Worm (Caenorhabditis elegans) whole organism, young adult: ENCODE results near the gene C13F10.6.

Source experiments
- B0019.2 ChIP-seq: fragments of 200-800 bp; sonication (Bioruptor generic); conservative IDR thresholded peaks from 2 replicates; pipeline ENCODE4 v1.3.6; 2022; ENCODE audit warnings: missing genetic modification reagents, missing genetic modification characterization, missing compliant biosample characterization
- C17E4.6 ChIP-seq: fragments of 200-800 bp; sonication (Bioruptor generic); IDR thresholded peaks from 2 replicates; pipeline ENCODE4 v1.3.6; 2022; ENCODE audit warnings: missing genetic modification reagents, missing genetic modification characterization, missing compliant biosample characterization
- D2030.7 ChIP-seq: fragments of 200-800 bp; sonication (Bioruptor generic); IDR thresholded peaks from 2 replicates; pipeline ENCODE4 v1.3.6; 2022; ENCODE audit warnings: missing genetic modification reagents, missing genetic modification characterization, missing compliant biosample characterization
- F10E7.11 ChIP-seq: sonication (generic microtip); optimal IDR thresholded peaks from 2 replicates; lab custom pipeline; 2017; ENCODE audit warnings: mild to moderate bottlenecking, missing genetic modification characterization, moderate library complexity, missing compliant biosample characterization
- F33H1.4 ChIP-seq: fragments of 200-800 bp; sonication (Bioruptor generic); IDR thresholded peaks from 2 replicates; pipeline ENCODE4 v1.3.6; 2022; ENCODE audit warnings: missing genetic modification reagents, missing genetic modification characterization, missing compliant biosample characterization
- F52B5.7 ChIP-seq: sonication (generic microtip); optimal IDR thresholded peaks from 2 replicates; lab custom pipeline; 2016; ENCODE audit warnings: mild to moderate bottlenecking, missing genetic modification characterization, missing compliant biosample characterization
- F57A8.1 ChIP-seq: fragments of 200-800 bp; sonication (Bioruptor generic); optimal IDR thresholded peaks from 2 replicates; lab custom pipeline; 2018; ENCODE audit warnings: mild to moderate bottlenecking, missing genetic modification characterization, moderate library complexity, missing compliant biosample characterization
- T07F8.4 ChIP-seq: sonication (generic microtip); optimal IDR thresholded peaks from 2 replicates; lab custom pipeline; 2016; ENCODE audit warnings: mild to moderate bottlenecking, missing genetic modification characterization, moderate library complexity, missing compliant biosample characterization
- T26A5.8 ChIP-seq: sonication (generic microtip); optimal IDR thresholded peaks from 2 replicates; lab custom pipeline; 2016; ENCODE audit warnings: missing genetic modification characterization, missing compliant biosample characterization
- Y53G8AR.9 ChIP-seq: fragments of 200-800 bp; sonication (Bioruptor generic); conservative IDR thresholded peaks from 2 replicates; pipeline ENCODE4 v1.3.6; 2022; ENCODE audit warnings: missing genetic modification reagents, missing genetic modification characterization, missing compliant biosample characterization
- Y67H2A.10 ChIP-seq: fragments of 200-800 bp; sonication (Bioruptor generic); conservative IDR thresholded peaks from 2 replicates; pipeline ENCODE4 v1.3.6; 2022; ENCODE audit warnings: missing genetic modification reagents, missing genetic modification characterization, missing compliant biosample characterization
- Y79H2A.3 ChIP-seq: fragments of 200-800 bp; sonication (Bioruptor generic); conservative IDR thresholded peaks from 2 replicates; pipeline ENCODE4 v1.3.6; 2022; ENCODE audit warnings: missing genetic modification reagents, missing genetic modification characterization, missing compliant biosample characterization
- aptf-2 ChIP-seq: fragments of 200-800 bp; sonication (Bioruptor generic); conservative IDR thresholded peaks from 2 replicates; pipeline ENCODE4 v1.3.6; 2022; ENCODE audit warnings: missing genetic modification reagents, missing genetic modification characterization, missing compliant biosample characterization
- attf-5 ChIP-seq: fragments of 200-800 bp; sonication (Bioruptor generic); optimal IDR thresholded peaks from 2 replicates; lab custom pipeline; 2018; ENCODE audit warnings: mild to moderate bottlenecking, missing genetic modification characterization, missing compliant biosample characterization
- bed-1 ChIP-seq: fragments of 200-800 bp; sonication (Bioruptor generic); IDR thresholded peaks from 2 replicates; pipeline ENCODE4 v1.3.6; 2022; ENCODE audit warnings: missing genetic modification reagents, missing genetic modification characterization, missing compliant biosample characterization
- ccch-3 ChIP-seq: fragments of 200-800 bp; sonication (Bioruptor generic); optimal IDR thresholded peaks from 2 replicates; lab custom pipeline; 2018; ENCODE audit warnings: mild to moderate bottlenecking, missing genetic modification characterization, missing compliant biosample characterization
- ceh-100 ChIP-seq: fragments of 200-800 bp; sonication (Bioruptor generic); IDR thresholded peaks from 2 replicates; pipeline ENCODE4 v1.3.6; 2022; ENCODE audit warnings: missing genetic modification reagents, missing genetic modification characterization, missing compliant biosample characterization
- ceh-40 ChIP-seq: fragments of 200-800 bp; sonication (Bioruptor generic); IDR thresholded peaks from 2 replicates; pipeline ENCODE4 v1.3.6; 2022; ENCODE audit warnings: missing genetic modification characterization, missing compliant biosample characterization
- ceh-58 ChIP-seq: fragments of 200-800 bp; sonication (Bioruptor generic); IDR thresholded peaks from 2 replicates; pipeline ENCODE4 v1.3.6; 2022; ENCODE audit warnings: missing genetic modification characterization, missing compliant biosample characterization
- ceh-79 ChIP-seq: sonication (generic microtip); optimal IDR thresholded peaks from 2 replicates; lab custom pipeline; 2017; ENCODE audit warnings: mild to moderate bottlenecking, missing genetic modification characterization, missing compliant biosample characterization
- ceh-91 ChIP-seq: fragments of 200-800 bp; sonication (Bioruptor generic); IDR thresholded peaks from 2 replicates; pipeline ENCODE4 v1.3.6; 2022; ENCODE audit warnings: missing genetic modification reagents, missing genetic modification characterization, missing compliant biosample characterization
- dpff-1 ChIP-seq: sonication (generic microtip); optimal IDR thresholded peaks from 2 replicates; lab custom pipeline; 2017; ENCODE audit warnings: mild to moderate bottlenecking, missing genetic modification characterization, missing compliant biosample characterization
- egrh-3 ChIP-seq: fragments of 200-800 bp; sonication (Bioruptor generic); IDR thresholded peaks from 2 replicates; pipeline ENCODE4 v1.3.6; 2022; ENCODE audit warnings: missing genetic modification reagents, missing genetic modification characterization, missing compliant biosample characterization
- ets-4 ChIP-seq: fragments of 200-800 bp; sonication (Bioruptor generic); optimal IDR thresholded peaks from 2 replicates; lab custom pipeline; 2018; ENCODE audit warnings: mild to moderate bottlenecking, missing genetic modification characterization, missing compliant biosample characterization
- gei-17 ChIP-seq: fragments of 200-800 bp; sonication (Bioruptor generic); optimal IDR thresholded peaks from 2 replicates; lab custom pipeline; 2018; ENCODE audit warnings: mild to moderate bottlenecking, missing genetic modification characterization, missing compliant biosample characterization
- him-1 ChIP-seq: sonication (generic microtip); optimal IDR thresholded peaks from 2 replicates; lab custom pipeline; 2016; ENCODE audit warnings: missing genotype, missing genetic modification reagents, missing genetic modification characterization, missing compliant biosample characterization
- hmg-20 ChIP-seq: fragments of 200-800 bp; sonication (Bioruptor generic); IDR thresholded peaks from 2 replicates; pipeline ENCODE4 v1.3.6; 2022; ENCODE audit warnings: missing genetic modification reagents, missing genetic modification characterization, missing compliant biosample characterization
- hrde-1 ChIP-seq: sonication (generic microtip); optimal IDR thresholded peaks from 2 replicates; lab custom pipeline; 2016; ENCODE audit warnings: missing genetic modification characterization, mild to moderate bottlenecking, missing compliant biosample characterization, moderate library complexity, missing genotype, missing genetic modification reagents, borderline replicate concordance
- let-526 ChIP-seq: fragments of 200-800 bp; sonication (Bioruptor generic); IDR thresholded peaks from 2 replicates; pipeline ENCODE4 v1.3.6; 2022; ENCODE audit warnings: missing genetic modification reagents, missing genetic modification characterization, missing compliant biosample characterization
- lin-26 ChIP-seq: fragments of 200-800 bp; sonication (Bioruptor generic); IDR thresholded peaks from 2 replicates; pipeline ENCODE4 v1.3.6; 2022; ENCODE audit warnings: missing genetic modification reagents, missing genetic modification characterization, missing compliant biosample characterization
- madf-3 ChIP-seq: fragments of 200-800 bp; sonication (Bioruptor generic); IDR thresholded peaks from 2 replicates; pipeline ENCODE4 v1.3.6; 2022; ENCODE audit warnings: missing genetic modification reagents, missing genetic modification characterization, missing compliant biosample characterization
- madf-8 ChIP-seq: fragments of 200-800 bp; sonication (Bioruptor generic); conservative IDR thresholded peaks from 2 replicates; pipeline ENCODE4 v1.3.6; 2022; ENCODE audit warnings: missing genetic modification reagents, missing genetic modification characterization, missing compliant biosample characterization
- mcd-1 ChIP-seq: fragments of 200-800 bp; sonication (Bioruptor generic); IDR thresholded peaks from 2 replicates; pipeline ENCODE4 v1.3.6; 2022; ENCODE audit warnings: missing genetic modification reagents, missing genetic modification characterization, missing compliant biosample characterization
- mes-4 ChIP-seq: sonication (generic microtip); optimal IDR thresholded peaks from 2 replicates; lab custom pipeline; 2016; ENCODE audit warnings: missing genotype, missing genetic modification characterization, missing compliant biosample characterization
- mxl-1 ChIP-seq: sonication (generic microtip); optimal IDR thresholded peaks from 2 replicates; lab custom pipeline; 2016; ENCODE audit warnings: missing genetic modification characterization, missing compliant biosample characterization
- nfya-1 ChIP-seq: sonication (generic microtip); optimal IDR thresholded peaks from 2 replicates; lab custom pipeline; 2017; ENCODE audit warnings: antibody characterized with exemption, missing compliant biosample characterization, missing genetic modification characterization, borderline replicate concordance; ENCODE audit not compliant: insufficient read depth
- nfya-2 ChIP-seq: fragments of 200-800 bp; sonication (Bioruptor generic); IDR thresholded peaks from 2 replicates; pipeline ENCODE4 v1.3.6; 2022; ENCODE audit warnings: missing genetic modification reagents, missing genetic modification characterization, missing compliant biosample characterization
- nhr-120 ChIP-seq: fragments of 200-800 bp; sonication (Bioruptor generic); IDR thresholded peaks from 2 replicates; pipeline ENCODE4 v1.3.6; 2022; ENCODE audit warnings: missing genetic modification characterization, missing compliant biosample characterization
- nhr-27 ChIP-seq: fragments of 200-800 bp; sonication (Bioruptor generic); optimal IDR thresholded peaks from 2 replicates; lab custom pipeline; 2018; ENCODE audit warnings: mild to moderate bottlenecking, missing genetic modification characterization, moderate library complexity, missing compliant biosample characterization
- snpc-4 ChIP-seq, 5 experiments: fragments of 150-350 bp in 1 of 5; sonication (generic microtip) in 4 of 5; optimal IDR thresholded peaks; 2 replicates each; lab custom pipeline; 2014 to 2018; ENCODE audit warnings: missing genetic modification characterization in 5 of 5, missing biosample characterization in 3 of 5, antibody characterized with exemption in 2 of 5, mild to moderate bottlenecking in 2 of 5, missing compliant biosample characterization in 2 of 5, missing genotype in 2 of 5, moderate library complexity in 2 of 5, missing genetic modification reagents in 1 of 5
- sptf-2 ChIP-seq: fragments of 200-800 bp; sonication (Bioruptor generic); optimal IDR thresholded peaks from 2 replicates; lab custom pipeline; 2018; ENCODE audit warnings: mild to moderate bottlenecking, missing genetic modification characterization, missing compliant biosample characterization
- tbx-9 ChIP-seq: sonication (generic microtip); optimal IDR thresholded peaks from 2 replicates; lab custom pipeline; 2016; ENCODE audit warnings: borderline replicate concordance, missing genetic modification characterization, inconsistent platforms, missing compliant biosample characterization
- tlf-1 ChIP-seq: fragments of 200-800 bp; sonication (Bioruptor generic); optimal IDR thresholded peaks from 2 replicates; lab custom pipeline; 2018; ENCODE audit warnings: mild to moderate bottlenecking, missing genetic modification characterization, missing compliant biosample characterization
- unc-62 ChIP-seq: fragments of 150-350 bp; optimal IDR thresholded peaks from 2 replicates; lab custom pipeline; 2014; ENCODE audit warnings: missing biosample characterization, missing genetic modification reagents, missing genetic modification characterization
- zfh-2 ChIP-seq: fragments of 200-800 bp; sonication (Bioruptor generic); conservative IDR thresholded peaks from 2 replicates; pipeline ENCODE4 v1.3.6; 2022; ENCODE audit warnings: missing genetic modification reagents, missing genetic modification characterization, missing compliant biosample characterization
- ztf-18 ChIP-seq: sonication (generic microtip); optimal IDR thresholded peaks from 2 replicates; lab custom pipeline; 2016; ENCODE audit warnings: missing genotype, mild to moderate bottlenecking, missing genetic modification characterization, missing compliant biosample characterization
- ztf-22 ChIP-seq: fragments of 200-800 bp; sonication (Bioruptor generic); optimal IDR thresholded peaks from 2 replicates; lab custom pipeline; 2018; ENCODE audit warnings: mild to moderate bottlenecking, missing genetic modification characterization, moderate library complexity, missing compliant biosample characterization
- ztf-25 ChIP-seq: fragments of 200-800 bp; sonication (Bioruptor generic); IDR thresholded peaks from 2 replicates; pipeline ENCODE4 v1.3.6; 2022; ENCODE audit warnings: missing genetic modification reagents, missing genetic modification characterization, missing compliant biosample characterization

Gene C13F10.6

DNA sequence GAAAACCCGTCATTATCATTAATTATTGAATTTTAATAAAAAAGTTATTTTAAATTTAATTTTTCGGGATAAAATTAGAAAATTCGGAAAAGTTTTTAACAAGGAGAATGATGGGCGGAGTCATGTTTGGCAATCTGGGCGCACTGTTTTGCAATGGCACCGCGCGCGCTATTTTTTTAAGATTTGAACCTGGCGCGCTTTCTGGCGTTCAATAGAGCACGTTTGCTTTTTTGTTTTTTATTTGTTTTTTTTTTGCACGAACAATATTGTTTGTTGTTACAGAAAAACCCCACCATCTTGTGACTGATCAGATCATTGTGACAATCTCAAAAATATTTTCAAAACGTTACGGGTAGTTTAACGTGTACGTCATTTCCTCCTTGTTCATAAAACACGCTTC, 16.3 kb upstream of the C13F10.6 start, which contains the start of gene hyls-1 (continued):
- peak; percentile 77 for TF ChIP-seq ceh-91 (GFP tag; lab: Robert Waterston, UW)
- no peak for TF ChIP-seq F57A8.1 (GFP tag; lab: Kevin White, UChicago)
- TF ChIP-seq C17E4.6 (GFP tag; lab: Robert Waterston, UW) = no peak
- no peak for TF ChIP-seq dpff-1
- peak; percentile 63 for TF ChIP-seq tlf-1 (GFP tag; lab: Kevin White, UChicago)
- no peak for TF ChIP-seq snpc-4 (GFP tag; optimal IDR thresholded peaks at IDR 0.05; lab: Kevin White, UChicago)
- peak in 3 of 4 experiments; percentile 45 to 60 (median 45) for TF ChIP-seq snpc-4 (tag; optimal IDR thresholded peaks at IDR 0.05; lab: Kevin White, UChicago)
- no peak for TF ChIP-seq lin-26 (GFP tag; lab: Robert Waterston, UW)
- TF ChIP-seq F33H1.4 (GFP tag; lab: Robert Waterston, UW) = peak; percentile 63
- TF ChIP-seq ztf-22 (GFP tag; lab: Kevin White, UChicago) = no peak
- no peak for TF ChIP-seq ztf-25
- no peak for TF ChIP-seq sptf-2 (GFP tag; lab: Kevin White, UChicago)
- peak; percentile 83 for TF ChIP-seq D2030.7
- no peak for TF ChIP-seq nfya-2
- no peak for TF ChIP-seq T26A5.8 (tag; lab: Kevin White, UChicago)
- no peak for TF ChIP-seq F52B5.7 (tag; lab: Kevin White, UChicago)
- peak; percentile 55; the same call in 1 of the 2 replicates for TF ChIP-seq Y67H2A.10 (GFP tag; lab: Robert Waterston, UW)
- TF ChIP-seq hmg-20 = peak; percentile 25; the same call in 1 of the 2 replicates
- TF ChIP-seq madf-8 (GFP tag; lab: Robert Waterston, UW) = peak; percentile 64
- no peak for TF ChIP-seq hrde-1 (tag; lab: Kevin White, UChicago)
- no peak for TF ChIP-seq mxl-1 (tag; lab: Kevin White, UChicago)
- peak; percentile 87 for TF ChIP-seq attf-5 (GFP tag; lab: Kevin White, UChicago)
- no peak for TF ChIP-seq ceh-79 (tag; lab: Kevin White, UChicago)
- TF ChIP-seq tbx-9 (tag; lab: Kevin White, UChicago) = no peak
- TF ChIP-seq aptf-2 (GFP tag; lab: Robert Waterston, UW) = no peak
- TF ChIP-seq nhr-120 (GFP tag; lab: Robert Waterston, UW) = no peak
- TF ChIP-seq F10E7.11 (tag; lab: Kevin White, UChicago) = no peak
- no peak for TF ChIP-seq bed-1 (GFP tag; lab: Robert Waterston, UW)
- TF ChIP-seq Y53G8AR.9 (GFP tag; lab: Robert Waterston, UW) = peak; percentile 65; the same call in 1 of the 2 replicates
- TF ChIP-seq nfya-1 = no peak
- TF ChIP-seq ets-4 (GFP tag; lab: Kevin White, UChicago) = no peak
- no peak for TF ChIP-seq let-526
- TF ChIP-seq egrh-3 (GFP tag; lab: Robert Waterston, UW) = no peak
- TF ChIP-seq ccch-3 (GFP tag; lab: Kevin White, UChicago) = no peak
- TF ChIP-seq Y79H2A.3 (GFP tag; lab: Robert Waterston, UW) = no peak
- TF ChIP-seq ceh-58 (GFP tag; lab: Robert Waterston, UW) = no peak
- TF ChIP-seq ztf-18 (tag; lab: Kevin White, UChicago) = peak; percentile 53
- TF ChIP-seq mes-4 (tag; lab: Kevin White, UChicago) = no peak
- no peak for TF ChIP-seq unc-62 (GFP tag; lab: Kevin White, UChicago)
- no peak for TF ChIP-seq gei-17
- TF ChIP-seq T07F8.4 (tag; lab: Kevin White, UChicago) = no peak
- no peak for TF ChIP-seq him-1 (tag; lab: Kevin White, UChicago)
- TF ChIP-seq ceh-100 (GFP tag; lab: Robert Waterston, UW) = peak; percentile 74
- TF ChIP-seq madf-3 (GFP tag; lab: Robert Waterston, UW) = peak; percentile 89; the same call in 1 of the 2 replicates
- no peak for TF ChIP-seq zfh-2 (GFP tag; lab: Robert Waterston, UW)
- TF ChIP-seq nhr-27 (tag; lab: Kevin White, UChicago) = no peak
- peak; percentile 97 for TF ChIP-seq mcd-1 (GFP tag; lab: Robert Waterston, UW)
- no peak for TF ChIP-seq ceh-40 (GFP tag; lab: Robert Waterston, UW)
- 0 out of 2 replicates have a peak, but pooled peaks have one; percentile 12 for TF ChIP-seq B0019.2 (GFP tag; lab: Robert Waterston, UW)
